Worm (Caenorhabditis elegans): ENCODE measurements around the gene clec-117.
A peak's percentile ranks its signal among the peaks of the same experiment; 100 is the strongest.

clec-117 gene

ce11 chrII:323048-323776 is 26.4 kb upstream of the clec-117 start, which contains the start of gene K01A2.10:
Gene K01A2.10, minus strand, starts transcription at chrII:323098.
- TF ChIP-seq nhr-28 (tag; optimal IDR thresholded peaks at IDR 0.05) (peak; percentile 55), rbr-2 (tag; optimal IDR thresholded peaks at IDR 0.05) (peak; percentile 33), hlh-11 (tag; optimal IDR thresholded peaks at IDR 0.05) (peak; percentile 32), egl-43 (GFP tag; IDR thresholded peaks at IDR 0.05) (no peak), hmg-1.1 (GFP tag; IDR thresholded peaks at IDR 0.05) (peak; percentile 60), Y105C5A.15 (GFP tag; IDR thresholded peaks at IDR 0.05) (no peak), aha-1 (tag) (peak; percentile 94), lin-39 (tag; optimal IDR thresholded peaks at IDR 0.05) (no peak), nhr-10 (tag; optimal IDR thresholded peaks at IDR 0.05) (no peak), ceh-82 (tag; optimal IDR thresholded peaks at IDR 0.05) (no peak), mep-1 (tag; optimal IDR thresholded peaks at IDR 0.05) (peak; percentile 46), dpl-1 (GFP tag; optimal IDR thresholded peaks at IDR 0.05) (peak; percentile 10), nhr-11 (tag; optimal IDR thresholded peaks at IDR 0.05) (peak; percentile 42), mdl-1 (tag; optimal IDR thresholded peaks at IDR 0.05) (peak in 1 of 2 experiments; percentile 47), lsy-2 (tag; optimal IDR thresholded peaks at IDR 0.05) (peak; percentile 47 to 64), set-16 (GFP tag; IDR thresholded peaks at IDR 0.05) (no peak), ceh-28 (tag; optimal IDR thresholded peaks at IDR 0.05) (peak; percentile 11), hlh-30 (tag; optimal IDR thresholded peaks at IDR 0.05; ENCODE audit: insufficient read depth) (peak; percentile 92), jun-1 (tag; optimal IDR thresholded peaks at IDR 0.05) (no peak), D1046.2 (GFP tag; IDR thresholded peaks at IDR 0.05) (peak; percentile 48; the same call in 1 of the 2 replicates), unc-62 (GFP tag; optimal IDR thresholded peaks at IDR 0.05 in 1 of 2) (peak in 1 of 2 experiments; percentile 55), unc-62 (tag; optimal IDR thresholded peaks at IDR 0.05) (no peak), fkh-10 (GFP tag; optimal IDR thresholded peaks at IDR 0.05) (peak; percentile 2), hif-1 (tag; optimal IDR thresholded peaks at IDR 0.05) (peak in 1 of 2 experiments; percentile 21)

DNA sequence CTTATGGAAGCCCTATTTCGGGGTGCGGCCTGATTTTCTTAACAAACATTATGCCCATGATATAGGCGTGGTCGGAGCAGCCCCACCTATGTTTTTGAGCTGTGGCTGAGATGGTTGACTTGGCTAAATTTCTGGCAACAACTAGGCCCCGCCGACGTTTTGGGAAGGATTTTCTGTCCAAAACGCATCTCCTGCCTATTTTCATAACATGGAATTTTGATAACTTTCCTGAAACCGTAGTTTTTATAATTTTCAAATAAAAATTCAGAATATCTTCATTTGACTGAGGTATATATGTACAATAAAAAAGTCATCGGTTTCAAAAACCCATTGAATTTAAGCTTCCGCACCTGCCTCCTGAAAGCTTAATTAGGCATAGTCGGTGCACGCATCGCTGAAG is 24.4 kb upstream of the clec-117 start:
- peak in 1 of 2 experiments; percentile 74 for TF ChIP-seq unc-62 (GFP tag; optimal IDR thresholded peaks at IDR 0.05 in 1 of 2)
- no peak for TF ChIP-seq unc-62 (tag; optimal IDR thresholded peaks at IDR 0.05)
- no peak for TF ChIP-seq R02D3.7 (tag; optimal IDR thresholded peaks at IDR 0.05)

- TF ChIP-seq aha-1 (tag) (peak; percentile 51), unc-62 (GFP tag; optimal IDR thresholded peaks at IDR 0.05 in 1 of 2) (no peak), unc-62 (tag; optimal IDR thresholded peaks at IDR 0.05) (no peak), F26F4.8 (GFP tag; conservative IDR thresholded peaks at IDR 0.05) (no peak)
These were observed 24.0 kb upstream of the clec-117 start for ce11 chrII:320783-321182.

ce11 chrII:319459-319858 is 22.6 kb upstream of the clec-117 start, which contains the start of gene far-7:
Gene far-7, plus strand, starts transcription at chrII:319789.
- TF ChIP-seq F44E2.7 (GFP tag; IDR thresholded peaks at IDR 0.05) (no peak), fkh-10 (GFP tag; optimal IDR thresholded peaks at IDR 0.05) (no peak), ctbp-1 (GFP tag; IDR thresholded peaks at IDR 0.05) (no peak), hlh-30 (tag; optimal IDR thresholded peaks at IDR 0.05; ENCODE audit: insufficient read depth) (peak; percentile 48), snpc-1.2 (GFP tag; IDR thresholded peaks at IDR 0.05) (no peak), vab-7 (GFP tag; IDR thresholded peaks at IDR 0.05) (no peak), nhr-28 (tag; optimal IDR thresholded peaks at IDR 0.05) (peak; percentile 58), tag-97 (GFP tag; IDR thresholded peaks at IDR 0.05) (no peak), nhr-48 (tag; optimal IDR thresholded peaks at IDR 0.05) (no peak), egl-43 (GFP tag; IDR thresholded peaks at IDR 0.05) (no peak), snpc-4 (tag; optimal IDR thresholded peaks at IDR 0.05) (no peak), ztf-7 (tag; optimal IDR thresholded peaks at IDR 0.05) (no peak), F37D6.2 (tag; optimal IDR thresholded peaks at IDR 0.05) (no peak), lim-7 (GFP tag; IDR thresholded peaks at IDR 0.05) (no peak)

Measured in whole organism, L4 larva.